Fruit fly (Drosophila melanogaster) whole organism, embryonic: ENCODE results near the gene Atg6.
A peak's percentile ranks its signal among the peaks of the same experiment; 100 is the strongest.

Experiments used
- Abd-B ChIP-seq: fragments of 200-800 bp; sonication (Bioruptor generic); optimal IDR thresholded peaks from 2 replicates; lab custom pipeline; 2018; ENCODE audit warnings: missing biosample characterization, mild to moderate bottlenecking, missing genetic modification characterization, moderate library complexity
- Atf-2 ChIP-seq: fragments of 200-800 bp; sonication (Bioruptor generic); optimal IDR thresholded peaks from 2 replicates; lab custom pipeline; 2016; ENCODE audit warnings: missing biosample characterization, missing genetic modification characterization
- CG10209 ChIP-seq: fragments of 200-800 bp; sonication (Bioruptor generic); optimal IDR thresholded peaks from 3 replicates; lab custom pipeline; 2017; ENCODE audit warnings: missing biosample characterization, mild to moderate bottlenecking, missing genetic modification characterization, missing genetic modification reagents
- CG1024 ChIP-seq: fragments of 200-800 bp; sonication (Bioruptor generic); IDR thresholded peaks from 2 replicates; pipeline ENCODE4 v1.3.6; 2022; ENCODE audit warnings: missing biosample characterization, missing genetic modification characterization
- CG10274 ChIP-seq: fragments of 200-800 bp; sonication (Bioruptor generic); optimal IDR thresholded peaks from 3 replicates; lab custom pipeline; 2017; ENCODE audit warnings: missing biosample characterization, mild to moderate bottlenecking, missing genetic modification characterization
- CG12104 ChIP-seq: fragments of 200-800 bp; sonication (Bioruptor generic); optimal IDR thresholded peaks from 3 replicates; lab custom pipeline; 2016; ENCODE audit warnings: missing biosample characterization, missing genetic modification characterization
- CG13123 ChIP-seq: fragments of 200-800 bp; sonication (Bioruptor generic); optimal IDR thresholded peaks from 2 replicates; lab custom pipeline; 2016; ENCODE audit warnings: missing biosample characterization, missing genetic modification characterization
- CG15011 ChIP-seq: fragments of 200-800 bp; sonication (Bioruptor generic); optimal IDR thresholded peaks from 3 replicates; lab custom pipeline; 2018; ENCODE audit warnings: missing biosample characterization, mild to moderate bottlenecking, missing genetic modification characterization
- CG15073 ChIP-seq: fragments of 200-800 bp; sonication (Bioruptor generic); optimal IDR thresholded peaks from 2 replicates; lab custom pipeline; 2016; ENCODE audit warnings: missing biosample characterization, missing genetic modification characterization
- CG1602 ChIP-seq: fragments of 200-800 bp; sonication (Bioruptor generic); optimal IDR thresholded peaks from 3 replicates; lab custom pipeline; 2016; ENCODE audit warnings: missing biosample characterization, missing genetic modification characterization
- CG16815 ChIP-seq: fragments of 200-800 bp; sonication (Bioruptor generic); optimal IDR thresholded peaks from 3 replicates; lab custom pipeline; 2017; ENCODE audit warnings: missing biosample characterization, mild to moderate bottlenecking, missing genetic modification characterization
- CG17568 ChIP-seq: fragments of 200-800 bp; sonication (Bioruptor generic); optimal IDR thresholded peaks from 2 replicates; lab custom pipeline; 2018; ENCODE audit warnings: missing biosample characterization, mild to moderate bottlenecking, missing genetic modification characterization, moderate library complexity
- CG18262 ChIP-seq: fragments of 200-800 bp; optimal IDR thresholded peaks from 3 replicates; lab custom pipeline; 2019; ENCODE audit warnings: missing biosample characterization, mild to moderate bottlenecking, missing genetic modification characterization, moderate library complexity
- CG3163 ChIP-seq: fragments of 200-800 bp; sonication (Bioruptor generic); optimal IDR thresholded peaks from 3 replicates; lab custom pipeline; 2016; ENCODE audit warnings: missing biosample characterization, missing genetic modification characterization
- CG4360 ChIP-seq: fragments of 200-800 bp; sonication (Bioruptor generic); IDR thresholded peaks from 2 replicates; pipeline ENCODE4 v1.3.6; 2022; ENCODE audit warnings: missing biosample characterization, missing genetic modification characterization
- CG5953 ChIP-seq: fragments of 200-800 bp; sonication (Bioruptor generic); IDR thresholded peaks from 2 replicates; pipeline ENCODE4 v1.3.6; 2022; ENCODE audit warnings: missing biosample characterization, missing genetic modification characterization
- CG7556 ChIP-seq: fragments of 200-800 bp; sonication (Bioruptor generic); optimal IDR thresholded peaks from 2 replicates; lab custom pipeline; 2017; ENCODE audit warnings: missing biosample characterization, mild to moderate bottlenecking, missing genetic modification characterization
- CG9727 ChIP-seq: fragments of 200-800 bp; sonication (Bioruptor generic); optimal IDR thresholded peaks from 3 replicates; lab custom pipeline; 2017; ENCODE audit warnings: missing biosample characterization, mild to moderate bottlenecking, missing genetic modification characterization
- CkIIα-i1 ChIP-seq: fragments of 200-800 bp; sonication (Bioruptor generic); IDR thresholded peaks from 2 replicates; pipeline ENCODE4 v1.3.6; 2022; ENCODE audit warnings: missing biosample characterization, missing genetic modification characterization
- D ChIP-seq, 2 experiments: fragments of 200-800 bp in 1 of 2; fragments of >200 bp in 1 of 2; sonication (Bioruptor generic) in 1 of 2; optimal IDR thresholded peaks; 2 replicates in 1 of 2; 3 replicates in 1 of 2; lab custom pipeline; 2017; ENCODE audit warnings: mild to moderate bottlenecking in 1 of 2, missing biosample characterization in 1 of 2, missing genetic modification characterization in 1 of 2, missing genetic modification reagents in 1 of 2
- D19A ChIP-seq: fragments of 200-800 bp; optimal IDR thresholded peaks from 3 replicates; lab custom pipeline; 2019; ENCODE audit warnings: missing biosample characterization, mild to moderate bottlenecking, missing genetic modification characterization, moderate library complexity
- Dll ChIP-seq: fragments of 200-800 bp; sonication (Bioruptor generic); IDR thresholded peaks from 4 replicates; pipeline ENCODE4 v1.3.6; 2022; ENCODE audit warnings: missing biosample characterization, missing genetic modification characterization; ENCODE audit not compliant: partially characterized antibody
- Dp ChIP-seq: fragments of 200-800 bp; sonication (Bioruptor generic); optimal IDR thresholded peaks from 2 replicates; lab custom pipeline; 2018; ENCODE audit warnings: missing biosample characterization, mild to moderate bottlenecking, missing genetic modification characterization, moderate library complexity
- Hand ChIP-seq: fragments of 200-800 bp; sonication (Bioruptor generic); optimal IDR thresholded peaks from 2 replicates; lab custom pipeline; 2017; ENCODE audit warnings: mild to moderate bottlenecking, missing biosample characterization, missing genetic modification reagents, missing genetic modification characterization
- Hmr ChIP-seq: fragments of 200-800 bp; sonication (Bioruptor generic); optimal IDR thresholded peaks from 3 replicates; lab custom pipeline; 2017; ENCODE audit warnings: mild to moderate bottlenecking, missing biosample characterization, missing genetic modification reagents, missing genetic modification characterization
- Lpt ChIP-seq: fragments of >200 bp; optimal IDR thresholded peaks from 2 replicates; lab custom pipeline; 2018; ENCODE audit warnings: missing biosample characterization, missing genetic modification characterization
- Nf-YB ChIP-seq: fragments of 200-800 bp; sonication (Bioruptor generic); optimal IDR thresholded peaks from 3 replicates; lab custom pipeline; 2019; ENCODE audit warnings: missing biosample characterization, mild to moderate bottlenecking, missing genetic modification characterization, moderate library complexity
- Sin3A ChIP-seq: fragments of >200 bp; optimal IDR thresholded peaks from 2 replicates; lab custom pipeline; 2018
- Vsx1 ChIP-seq: fragments of 200-800 bp; sonication (Bioruptor generic); optimal IDR thresholded peaks from 2 replicates; lab custom pipeline; 2017; ENCODE audit warnings: missing biosample characterization, mild to moderate bottlenecking, missing genetic modification characterization, missing genetic modification reagents
- ap ChIP-seq: fragments of 200-800 bp; sonication (Bioruptor generic); IDR thresholded peaks from 2 replicates; pipeline ENCODE4 v1.3.6; 2022; ENCODE audit warnings: missing biosample characterization, missing genetic modification characterization
- bbx ChIP-seq: fragments of 200-800 bp; sonication (Bioruptor generic); IDR thresholded peaks from 2 replicates; pipeline ENCODE4 v1.3.6; 2022; ENCODE audit warnings: missing biosample characterization, missing genetic modification characterization; ENCODE audit not compliant: partially characterized antibody
- bigmax ChIP-seq: fragments of 200-800 bp; sonication (Bioruptor generic); optimal IDR thresholded peaks from 2 replicates; lab custom pipeline; 2018; ENCODE audit warnings: missing biosample characterization, mild to moderate bottlenecking, missing genetic modification characterization
- br ChIP-seq: fragments of >200 bp; optimal IDR thresholded peaks from 2 replicates; lab custom pipeline; 2017
- cato ChIP-seq: fragments of 200-800 bp; sonication (Bioruptor generic); optimal IDR thresholded peaks from 2 replicates; lab custom pipeline; 2016; ENCODE audit warnings: missing biosample characterization, missing genetic modification characterization, borderline replicate concordance
- chif ChIP-seq, 2 experiments: fragments of 200-800 bp; sonication (Bioruptor generic); optimal IDR thresholded peaks; 3 replicates each; lab custom pipeline; 2016; ENCODE audit warnings: missing biosample characterization in 2 of 2, missing genetic modification characterization in 2 of 2
- ewg ChIP-seq: fragments of 200-800 bp; sonication (Bioruptor generic); optimal IDR thresholded peaks from 3 replicates; lab custom pipeline; 2017; ENCODE audit warnings: mild to moderate bottlenecking, missing biosample characterization, missing genetic modification reagents, missing genetic modification characterization
- gem ChIP-seq: fragments of 200-800 bp; sonication (Bioruptor generic); optimal IDR thresholded peaks from 2 replicates; lab custom pipeline; 2019; ENCODE audit warnings: missing biosample characterization, mild to moderate bottlenecking, missing genetic modification characterization, moderate library complexity
- her ChIP-seq: fragments of 200-800 bp; sonication (Bioruptor generic); optimal IDR thresholded peaks from 2 replicates; lab custom pipeline; 2016; ENCODE audit warnings: missing biosample characterization, missing genetic modification characterization
- lov ChIP-seq, 2 experiments: fragments of 200-800 bp in 1 of 2; fragments of >200 bp in 1 of 2; sonication (Bioruptor generic) in 1 of 2; IDR thresholded peaks in 1 of 2; optimal IDR thresholded peaks in 1 of 2; 2 replicates in 1 of 2; 3 replicates in 1 of 2; pipeline versions ENCODE4 v1.3.6 to Lab custom; 2017 to 2022; ENCODE audit warnings: missing biosample characterization in 1 of 2, missing genetic modification characterization in 1 of 2
- luna ChIP-seq: fragments of 200-800 bp; sonication (Bioruptor generic); optimal IDR thresholded peaks from 2 replicates; lab custom pipeline; 2016; ENCODE audit warnings: missing biosample characterization, missing genetic modification characterization
- mirr ChIP-seq: fragments of 200-800 bp; sonication (Bioruptor generic); optimal IDR thresholded peaks from 3 replicates; lab custom pipeline; 2018; ENCODE audit warnings: missing biosample characterization, mild to moderate bottlenecking, missing genetic modification characterization
- pb ChIP-seq: fragments of 200-800 bp; sonication (Bioruptor generic); optimal IDR thresholded peaks from 3 replicates; lab custom pipeline; 2016; ENCODE audit warnings: missing biosample characterization, missing genetic modification characterization
- pum ChIP-seq: fragments of 200-800 bp; sonication (Bioruptor generic); optimal IDR thresholded peaks from 2 replicates; lab custom pipeline; 2016; ENCODE audit warnings: missing biosample characterization, missing genetic modification characterization
- sr ChIP-seq: fragments of 200-800 bp; sonication (Bioruptor generic); IDR thresholded peaks from 3 replicates; pipeline ENCODE4 v1.3.6; 2022; ENCODE audit warnings: missing biosample characterization, missing genetic modification characterization
- unpg ChIP-seq: fragments of 200-800 bp; sonication (Bioruptor generic); optimal IDR thresholded peaks from 3 replicates; lab custom pipeline; 2018; ENCODE audit warnings: missing biosample characterization, mild to moderate bottlenecking, missing genetic modification characterization, moderate library complexity
- vnd ChIP-seq: fragments of 200-800 bp; sonication (Bioruptor generic); IDR thresholded peaks from 3 replicates; pipeline ENCODE4 v1.3.6; 2022; ENCODE audit warnings: missing biosample characterization, missing genetic modification characterization; ENCODE audit not compliant: partially characterized antibody
- wdn ChIP-seq: fragments of 200-800 bp; sonication (Bioruptor generic); IDR thresholded peaks from 2 replicates; pipeline ENCODE4 v1.3.6; 2022; ENCODE audit warnings: missing biosample characterization, missing genetic modification characterization
- zf30C ChIP-seq: fragments of 200-800 bp; sonication (Bioruptor generic); optimal IDR thresholded peaks from 3 replicates; lab custom pipeline; 2018; ENCODE audit warnings: missing biosample characterization, mild to moderate bottlenecking, missing genetic modification characterization

Gene Atg6

dm6 chr3R:24037538-24038265 is 12.9 kb downstream of the Atg6 start, which contains the start of gene spas:
TSS of gene spas (plus strand) at chr3R:24038215.
- no peak for TF ChIP-seq br (lab: Kevin White, UChicago)
- peak; percentile 96 for TF ChIP-seq vnd (GFP tag; lab: Robert Waterston, UW)
- peak; percentile 69; the same call in 1 of the 2 replicates for TF ChIP-seq ap (GFP tag; lab: Robert Waterston, UW)
- TF ChIP-seq bigmax (GFP tag; lab: Kevin White, UChicago), result peak; percentile 29
- peak; percentile 45; the same call in 1 of the 2 replicates for TF ChIP-seq CG5953 (GFP tag; lab: Robert Waterston, UW)
- TF ChIP-seq unpg (GFP tag; lab: Kevin White, UChicago), result peak; percentile 59
- TF ChIP-seq Lpt, result no peak
- peak; percentile 61 for TF ChIP-seq CG18262 (tag; lab: Kevin White, UChicago)
- TF ChIP-seq CG9727 (GFP tag; lab: Kevin White, UChicago), result peak; percentile 83
- TF ChIP-seq bbx (GFP tag; lab: Robert Waterston, UW), result peak; percentile 91
- peak; percentile 24 to 70 for TF ChIP-seq chif (GFP tag; optimal IDR thresholded peaks at IDR 0.05; lab: Kevin White, UChicago)
- peak; percentile 81 for TF ChIP-seq CG16815 (GFP tag; lab: Kevin White, UChicago)
- TF ChIP-seq wdn (GFP tag; lab: Robert Waterston, UW), result no peak; the same call in 1 of the 2 replicates
- no peak for TF ChIP-seq CG10274 (GFP tag; lab: Kevin White, UChicago)
- TF ChIP-seq Vsx1 (GFP tag; lab: Kevin White, UChicago), result no peak
- peak; percentile 49 for TF ChIP-seq CG7556 (GFP tag; lab: Kevin White, UChicago)
- TF ChIP-seq gem (tag; lab: Kevin White, UChicago), result peak; percentile 80
- peak; percentile 96 for TF ChIP-seq Dll (GFP tag; lab: Robert Waterston, UW)
- TF ChIP-seq CG1602 (GFP tag; lab: Kevin White, UChicago), result peak; percentile 54
- TF ChIP-seq CG13123, result peak; percentile 52
- peak; percentile 58 for TF ChIP-seq CG3163 (GFP tag; lab: Kevin White, UChicago)
- TF ChIP-seq CkIIα-i1 (GFP tag; lab: Robert Waterston, UW), result no peak
- TF ChIP-seq zf30C (GFP tag; lab: Kevin White, UChicago), result no peak
- TF ChIP-seq CG12104 (GFP tag; lab: Kevin White, UChicago), result no peak
- no peak for TF ChIP-seq sr (GFP tag; lab: Robert Waterston, UW)
- TF ChIP-seq her (GFP tag; lab: Kevin White, UChicago), result peak; percentile 7
- TF ChIP-seq CG15073 (GFP tag; lab: Kevin White, UChicago), result peak; percentile 26
- no peak for TF ChIP-seq Hand (GFP tag; lab: Kevin White, UChicago)
- peak; percentile 68 for TF ChIP-seq Abd-B
- peak; percentile 95 for TF ChIP-seq Sin3A (lab: Kevin White, UChicago)
- peak; percentile 59 for TF ChIP-seq Atf-2 (GFP tag; lab: Kevin White, UChicago)
- TF ChIP-seq Nf-YB (GFP tag; lab: Kevin White, UChicago), result peak; percentile 31
- peak; percentile 80 for TF ChIP-seq pum (GFP tag; lab: Kevin White, UChicago)
- no peak for TF ChIP-seq CG4360 (GFP tag; lab: Robert Waterston, UW)
- TF ChIP-seq cato, result no peak
- TF ChIP-seq CG15011, result no peak
- TF ChIP-seq D19A (tag; lab: Kevin White, UChicago), result no peak
- peak; percentile 31 for TF ChIP-seq Dp (GFP tag; lab: Kevin White, UChicago)
- peak; percentile 71 for TF ChIP-seq Hmr (GFP tag; lab: Kevin White, UChicago)
- no peak for TF ChIP-seq luna (GFP tag; lab: Kevin White, UChicago)
- peak; percentile 55 for TF ChIP-seq CG10209 (GFP tag; lab: Kevin White, UChicago)
- TF ChIP-seq CG17568 (GFP tag; lab: Kevin White, UChicago), result no peak
- no peak for TF ChIP-seq lov (optimal IDR thresholded peaks at IDR 0.05; lab: Kevin White, UChicago)
- peak; percentile 66; the same call in 1 of the 3 replicates for TF ChIP-seq lov (GFP tag; IDR thresholded peaks at IDR 0.05; lab: Robert Waterston, UW)
- peak; percentile 49 for TF ChIP-seq ewg (GFP tag; lab: Kevin White, UChicago)
- peak; percentile 53 for TF ChIP-seq CG1024 (GFP tag; lab: Robert Waterston, UW)
- TF ChIP-seq D (optimal IDR thresholded peaks at IDR 0.05; lab: Kevin White, UChicago), result no peak
- peak; percentile 35 for TF ChIP-seq D (GFP tag; optimal IDR thresholded peaks at IDR 0.05; lab: Kevin White, UChicago)
- TF ChIP-seq pb (GFP tag; lab: Kevin White, UChicago), result peak; percentile 26
- TF ChIP-seq mirr (GFP tag; lab: Kevin White, UChicago), result peak; percentile 3
